Fruit fly (Drosophila melanogaster) whole organism, embryonic: Measurements from ENCODE around the gene APP-BP1.
A peak's percentile ranks its signal among the peaks of the same experiment; 100 is the strongest.

ENCODE experiments used
- ATbp ChIP-seq: fragments of 200-800 bp; sonication (Bioruptor generic); optimal IDR thresholded peaks from 2 replicates; lab custom pipeline; 2017; ENCODE audit warnings: missing biosample characterization, mild to moderate bottlenecking, missing genetic modification characterization, missing genetic modification reagents
- CG10147 ChIP-seq: fragments of 200-800 bp; sonication (Bioruptor generic); optimal IDR thresholded peaks from 2 replicates; lab custom pipeline; 2019; ENCODE audit warnings: missing biosample characterization, mild to moderate bottlenecking, missing genetic modification characterization, moderate library complexity
- CG1024 ChIP-seq: fragments of 200-800 bp; sonication (Bioruptor generic); IDR thresholded peaks from 2 replicates; pipeline ENCODE4 v1.3.6; 2022; ENCODE audit warnings: missing biosample characterization, missing genetic modification characterization
- CG10462 ChIP-seq: fragments of 200-800 bp; sonication (Bioruptor generic); optimal IDR thresholded peaks from 2 replicates; lab custom pipeline; 2016; ENCODE audit warnings: missing biosample characterization, missing genetic modification characterization
- CG10543 ChIP-seq: fragments of 200-800 bp; sonication (Bioruptor generic); optimal IDR thresholded peaks from 3 replicates; lab custom pipeline; 2017; ENCODE audit warnings: missing biosample characterization, mild to moderate bottlenecking, missing genetic modification characterization, moderate library complexity
- CG12236 ChIP-seq: fragments of 200-800 bp; sonication (Bioruptor generic); optimal IDR thresholded peaks from 2 replicates; lab custom pipeline; 2016; ENCODE audit warnings: missing biosample characterization, missing genetic modification characterization
- CG13624 ChIP-seq: fragments of 200-800 bp; sonication (Bioruptor generic); optimal IDR thresholded peaks from 2 replicates; lab custom pipeline; 2016; ENCODE audit warnings: missing biosample characterization, missing genetic modification characterization
- CG13775 ChIP-seq: fragments of 200-800 bp; sonication (Bioruptor generic); optimal IDR thresholded peaks from 3 replicates; lab custom pipeline; 2017; ENCODE audit warnings: missing biosample characterization, mild to moderate bottlenecking, missing genetic modification characterization
- CG17802 ChIP-seq: fragments of 200-800 bp; sonication (Bioruptor generic); optimal IDR thresholded peaks from 2 replicates; lab custom pipeline; 2018; ENCODE audit warnings: missing biosample characterization, mild to moderate bottlenecking, missing genetic modification characterization, moderate library complexity
- CG2129 ChIP-seq: fragments of 200-800 bp; sonication (Bioruptor generic); IDR thresholded peaks from 2 replicates; pipeline ENCODE4 v1.3.6; 2022; ENCODE audit warnings: missing biosample characterization, missing genetic modification characterization; ENCODE audit not compliant: partially characterized antibody
- CG2678 ChIP-seq: fragments of 200-800 bp; sonication (Bioruptor generic); optimal IDR thresholded peaks from 3 replicates; lab custom pipeline; 2019; ENCODE audit warnings: missing biosample characterization, mild to moderate bottlenecking, missing genetic modification characterization, moderate library complexity
- CG31365 ChIP-seq: fragments of 200-800 bp; sonication (Bioruptor generic); optimal IDR thresholded peaks from 2 replicates; lab custom pipeline; 2018; ENCODE audit warnings: missing biosample characterization, mild to moderate bottlenecking, missing genetic modification characterization
- CG31388 ChIP-seq: fragments of 200-800 bp; sonication (Bioruptor generic); optimal IDR thresholded peaks from 2 replicates; lab custom pipeline; 2016; ENCODE audit warnings: missing biosample characterization, missing genetic modification characterization
- CG4282 ChIP-seq: fragments of 200-800 bp; sonication (Bioruptor generic); optimal IDR thresholded peaks from 2 replicates; lab custom pipeline; 2016; ENCODE audit warnings: missing biosample characterization, missing genetic modification characterization
- CG4707 ChIP-seq: fragments of 200-800 bp; sonication (Bioruptor generic); optimal IDR thresholded peaks from 2 replicates; lab custom pipeline; 2018; ENCODE audit warnings: missing biosample characterization, mild to moderate bottlenecking, missing genetic modification characterization, moderate library complexity
- CG6765 ChIP-seq: fragments of 200-800 bp; sonication (Bioruptor generic); optimal IDR thresholded peaks from 3 replicates; lab custom pipeline; 2017; ENCODE audit warnings: missing biosample characterization, mild to moderate bottlenecking, missing genetic modification characterization
- CG7928 ChIP-seq: fragments of 200-800 bp; sonication (Bioruptor generic); optimal IDR thresholded peaks from 2 replicates; lab custom pipeline; 2017; ENCODE audit warnings: missing biosample characterization, mild to moderate bottlenecking, missing genetic modification characterization
- CG9437 ChIP-seq: fragments of 200-800 bp; sonication (Bioruptor generic); optimal IDR thresholded peaks from 2 replicates; lab custom pipeline; 2018; ENCODE audit warnings: missing biosample characterization, mild to moderate bottlenecking, missing genetic modification characterization
- CG9817 ChIP-seq: fragments of 200-800 bp; sonication (Bioruptor generic); optimal IDR thresholded peaks from 2 replicates; lab custom pipeline; 2018; ENCODE audit warnings: missing biosample characterization, mild to moderate bottlenecking, missing genetic modification characterization, moderate library complexity
- CG9876 ChIP-seq: fragments of 200-800 bp; sonication (Bioruptor generic); optimal IDR thresholded peaks from 2 replicates; lab custom pipeline; 2016; ENCODE audit warnings: missing biosample characterization, missing genetic modification characterization
- CG9932 ChIP-seq: fragments of 200-800 bp; sonication (Bioruptor generic); IDR thresholded peaks from 2 replicates; pipeline ENCODE4 v1.3.6; 2022; ENCODE audit warnings: missing biosample characterization, missing genetic modification characterization
- Deaf1 ChIP-seq: fragments of 200-800 bp; optimal IDR thresholded peaks from 3 replicates; lab custom pipeline; 2019; ENCODE audit warnings: missing biosample characterization, mild to moderate bottlenecking, missing genetic modification characterization, moderate library complexity
- Dref ChIP-seq: fragments of 200-800 bp; sonication (Bioruptor generic); IDR thresholded peaks from 2 replicates; pipeline ENCODE4 v1.3.6; 2022; ENCODE audit warnings: missing biosample characterization, missing genetic modification characterization
- Elba2 ChIP-seq: fragments of 200-800 bp; sonication (Bioruptor generic); optimal IDR thresholded peaks from 3 replicates; lab custom pipeline; 2016; ENCODE audit warnings: missing biosample characterization, missing genetic modification characterization
- HmgD ChIP-seq: fragments of 200-800 bp; sonication (Bioruptor generic); optimal IDR thresholded peaks from 3 replicates; lab custom pipeline; 2016; ENCODE audit warnings: missing biosample characterization, missing genetic modification characterization
- Hr3 ChIP-seq: fragments of 200-800 bp; sonication (Bioruptor generic); optimal IDR thresholded peaks from 3 replicates; lab custom pipeline; 2016; ENCODE audit warnings: missing biosample characterization, missing genetic modification characterization
- NC2α ChIP-seq: fragments of 200-800 bp; sonication (Bioruptor generic); optimal IDR thresholded peaks from 2 replicates; lab custom pipeline; 2016; ENCODE audit warnings: missing biosample characterization, missing genetic modification characterization
- Opbp ChIP-seq: fragments of 200-800 bp; sonication (Bioruptor generic); IDR thresholded peaks from 3 replicates; pipeline ENCODE4 v1.3.6; 2022; ENCODE audit warnings: missing biosample characterization, missing genetic modification characterization; ENCODE audit not compliant: partially characterized antibody
- Pdp1 ChIP-seq, 2 experiments: fragments of 200-800 bp; sonication (Bioruptor generic); optimal IDR thresholded peaks; 3 replicates each; lab custom pipeline; 2016; ENCODE audit warnings: missing biosample characterization in 2 of 2, missing genetic modification characterization in 2 of 2, mild to moderate bottlenecking in 1 of 2, moderate library complexity in 1 of 2
- abd-A ChIP-seq: fragments of 200-800 bp; sonication (Bioruptor generic); optimal IDR thresholded peaks from 3 replicates; lab custom pipeline; 2019; ENCODE audit warnings: missing biosample characterization, mild to moderate bottlenecking, missing genetic modification characterization, moderate library complexity
- cg ChIP-seq: fragments of 200-800 bp; sonication (Bioruptor generic); optimal IDR thresholded peaks from 3 replicates; lab custom pipeline; 2019; ENCODE audit warnings: missing biosample characterization, mild to moderate bottlenecking, missing genetic modification characterization, moderate library complexity
- chinmo ChIP-seq: fragments of 200-800 bp; sonication (Bioruptor generic); IDR thresholded peaks from 4 replicates; pipeline ENCODE4 v1.3.6; 2022; ENCODE audit warnings: missing biosample characterization, missing genetic modification characterization; ENCODE audit not compliant: partially characterized antibody
- croc ChIP-seq: fragments of 200-800 bp; sonication (Bioruptor generic); conservative IDR thresholded peaks from 3 replicates; pipeline ENCODE4 v1.3.6; 2022; ENCODE audit warnings: missing biosample characterization, missing genetic modification characterization
- ems ChIP-seq: fragments of 200-800 bp; sonication (Bioruptor generic); optimal IDR thresholded peaks from 3 replicates; lab custom pipeline; 2016; ENCODE audit warnings: missing biosample characterization, missing genetic modification characterization
- fd96Cb ChIP-seq: fragments of 200-800 bp; sonication (Bioruptor generic); optimal IDR thresholded peaks from 2 replicates; lab custom pipeline; 2018; ENCODE audit warnings: missing biosample characterization, mild to moderate bottlenecking, missing genetic modification characterization, moderate library complexity
- fru ChIP-seq: fragments of >200 bp; optimal IDR thresholded peaks from 2 replicates; lab custom pipeline; 2017
- hth ChIP-seq: fragments of >200 bp; optimal IDR thresholded peaks from 2 replicates; lab custom pipeline; 2017; ENCODE audit warnings: inconsistent platforms
- nau ChIP-seq: fragments of 200-800 bp; sonication (Bioruptor generic); optimal IDR thresholded peaks from 3 replicates; lab custom pipeline; 2017; ENCODE audit warnings: missing biosample characterization, mild to moderate bottlenecking, missing genetic modification characterization, missing genetic modification reagents
- onecut ChIP-seq: fragments of 200-800 bp; sonication (Bioruptor generic); IDR thresholded peaks from 2 replicates; pipeline ENCODE4 v1.3.6; 2022; ENCODE audit warnings: missing biosample characterization, missing genetic modification characterization
- pros ChIP-seq: fragments of 200-800 bp; sonication (Bioruptor generic); optimal IDR thresholded peaks from 3 replicates; lab custom pipeline; 2019; ENCODE audit warnings: missing biosample characterization, mild to moderate bottlenecking, missing genetic modification characterization, moderate library complexity
- ranshi ChIP-seq: fragments of 200-800 bp; sonication (Bioruptor generic); IDR thresholded peaks from 2 replicates; pipeline ENCODE4 v1.3.6; 2022; ENCODE audit warnings: missing biosample characterization, missing genetic modification characterization
- repo ChIP-seq: fragments of 200-800 bp; sonication (Bioruptor generic); optimal IDR thresholded peaks from 2 replicates; lab custom pipeline; 2016; ENCODE audit warnings: missing biosample characterization, missing genetic modification characterization
- ro ChIP-seq: fragments of 200-800 bp; sonication (Bioruptor generic); IDR thresholded peaks from 2 replicates; pipeline ENCODE4 v1.3.6; 2022; ENCODE audit warnings: missing biosample characterization, missing genetic modification characterization
- run ChIP-seq: fragments of 200-800 bp; sonication (Bioruptor generic); optimal IDR thresholded peaks from 3 replicates; lab custom pipeline; 2018; ENCODE audit warnings: missing biosample characterization, mild to moderate bottlenecking, missing genetic modification characterization
- sens ChIP-seq: fragments of 200-800 bp; sonication (Bioruptor generic); peaks from one replicate; lab custom pipeline; 2016; ENCODE audit warnings: missing biosample characterization, missing genetic modification characterization
- seq ChIP-seq: fragments of 200-800 bp; sonication (Bioruptor generic); IDR thresholded peaks from 2 replicates; pipeline ENCODE4 v1.3.6; 2022; ENCODE audit warnings: missing biosample characterization, missing genetic modification characterization
- shn ChIP-seq: fragments of 200-800 bp; sonication (Bioruptor generic); optimal IDR thresholded peaks from 3 replicates; lab custom pipeline; 2016; ENCODE audit warnings: missing biosample characterization, missing genetic modification characterization
- sug ChIP-seq: fragments of 200-800 bp; optimal IDR thresholded peaks from 2 replicates; lab custom pipeline; 2019; ENCODE audit warnings: missing biosample characterization, mild to moderate bottlenecking, missing genetic modification characterization, moderate library complexity
- vfl ChIP-seq: fragments of 200-800 bp; sonication (Bioruptor generic); optimal IDR thresholded peaks from 2 replicates; lab custom pipeline; 2016; ENCODE audit warnings: missing biosample characterization, missing genetic modification characterization
- wor ChIP-seq: fragments of 200-800 bp; sonication (Bioruptor generic); IDR thresholded peaks from 2 replicates; pipeline ENCODE4 v1.3.6; 2022; ENCODE audit warnings: missing biosample characterization, missing genetic modification characterization
- yki ChIP-seq: fragments of >200 bp; optimal IDR thresholded peaks from 3 replicates; lab custom pipeline; 2018
- zfh2 ChIP-seq: fragments of 200-800 bp; sonication (Bioruptor generic); optimal IDR thresholded peaks from 2 replicates; lab custom pipeline; 2016; ENCODE audit warnings: missing biosample characterization, missing genetic modification characterization

Gene APP-BP1

DNA sequence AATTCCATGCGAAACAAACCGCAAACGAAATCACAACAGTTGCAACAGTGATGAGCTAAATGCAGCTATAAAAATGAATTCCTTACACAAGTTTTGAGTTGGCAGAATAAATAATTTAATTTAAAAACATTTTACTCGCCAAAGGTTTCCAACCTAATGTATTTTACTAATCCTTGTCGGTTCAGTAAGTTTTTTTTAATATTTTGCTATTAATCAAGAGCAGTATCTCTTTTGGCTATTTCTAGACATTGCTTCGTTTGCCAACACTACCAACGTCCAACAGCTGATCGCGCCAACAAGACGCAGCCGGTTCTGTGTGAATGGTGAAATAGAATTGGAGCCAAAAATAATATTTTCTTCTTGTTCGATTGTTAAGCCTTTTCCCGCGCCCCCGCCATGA lies 33.5 kb upstream of the APP-BP1 start, which contains the start of the genes CG32075, CG45101 and SuUR (continued):
- TF ChIP-seq CG10462 (GFP tag; lab: Kevin White, UChicago) (peak; percentile 76), CG9932 (GFP tag; lab: Robert Waterston, UW) (peak; percentile 94), abd-A (tag; lab: Kevin White, UChicago) (no peak), Dref (GFP tag; lab: Robert Waterston, UW) (no peak), CG2678 (tag; lab: Kevin White, UChicago) (peak; percentile 87), CG13775 (GFP tag; lab: Kevin White, UChicago) (peak; percentile 93), nau (peak; percentile 75), pros (GFP tag; lab: Kevin White, UChicago) (no peak), zfh2 (peak; percentile 94), run (tag; lab: Kevin White, UChicago) (peak; percentile 80), CG4707 (no peak), cg (GFP tag; lab: Kevin White, UChicago) (no peak), CG1024 (GFP tag; lab: Robert Waterston, UW) (peak; percentile 79), CG7928 (peak; percentile 41), Pdp1 (GFP tag; optimal IDR thresholded peaks at IDR 0.05; lab: Kevin White, UChicago) (peak; percentile 87 to 90), Opbp (no peak), shn (GFP tag; lab: Kevin White, UChicago) (peak; percentile 92), seq (peak; percentile 79), ranshi (peak; percentile 86), repo (GFP tag; lab: Kevin White, UChicago) (peak; percentile 83), ATbp (GFP tag; lab: Kevin White, UChicago) (peak; percentile 60), CG9876 (GFP tag; lab: Kevin White, UChicago) (peak; percentile 85), hth (lab: Kevin White, UChicago) (no peak), HmgD (GFP tag; lab: Kevin White, UChicago) (peak; percentile 73), NC2α (GFP tag; lab: Kevin White, UChicago) (peak; percentile 70), CG17802 (tag; lab: Kevin White, UChicago) (peak; percentile 66), onecut (GFP tag; lab: Robert Waterston, UW) (peak; percentile 34; the same call in 1 of the 2 replicates), fd96Cb (tag; lab: Kevin White, UChicago) (peak; percentile 83), Hr3 (peak; percentile 90), croc (peak; percentile 74), CG10543 (GFP tag; lab: Kevin White, UChicago) (peak; percentile 90), ems (GFP tag; lab: Kevin White, UChicago) (peak; percentile 91), CG9817 (tag; lab: Kevin White, UChicago) (peak; percentile 88), Elba2 (GFP tag; lab: Kevin White, UChicago) (peak; percentile 81), sug (tag; lab: Kevin White, UChicago) (peak; percentile 88), CG9437 (GFP tag; lab: Kevin White, UChicago) (peak; percentile 69), CG10147 (peak; percentile 67), sens (peak; percentile 99), CG6765 (GFP tag; lab: Kevin White, UChicago) (peak; percentile 9), wor (peak; percentile 74), CG2129 (GFP tag; lab: Robert Waterston, UW) (no peak), fru (no peak), yki (lab: Kevin White, UChicago) (no peak), CG13624 (peak; percentile 93), ro (GFP tag; lab: Robert Waterston, UW) (peak; percentile 76), CG31365 (tag; lab: Kevin White, UChicago) (no peak), Deaf1 (peak; percentile 38), CG4282 (peak; percentile 74), vfl (GFP tag; lab: Kevin White, UChicago) (peak; percentile 86), chinmo (no peak), CG12236 (GFP tag; lab: Kevin White, UChicago) (peak; percentile 64), CG31388 (GFP tag; lab: Kevin White, UChicago) (peak; percentile 39)
